Fruit fly (Drosophila melanogaster) whole organism, embryonic: ENCODE measurements around the gene Msh6.

Experiments used
- Ada2b ChIP-seq: fragments of 200-800 bp; sonication (Bioruptor generic); IDR thresholded peaks from 2 replicates; pipeline ENCODE4 v1.3.6; 2022; ENCODE audit warnings: missing biosample characterization, missing genetic modification characterization
- Aef1 ChIP-seq: fragments of 200-800 bp; sonication (Bioruptor generic); IDR thresholded peaks from 3 replicates; pipeline ENCODE4 v1.3.6; 2022; ENCODE audit warnings: missing biosample characterization, missing genetic modification characterization
- BEAF-32 ChIP-seq: fragments of 200-800 bp; sonication (Bioruptor generic); optimal IDR thresholded peaks from 3 replicates; lab custom pipeline; 2017; ENCODE audit warnings: missing biosample characterization, missing genetic modification characterization, mild to moderate bottlenecking, moderate library complexity, missing genetic modification reagents
- CG1024 ChIP-seq: fragments of 200-800 bp; sonication (Bioruptor generic); IDR thresholded peaks from 2 replicates; pipeline ENCODE4 v1.3.6; 2022; ENCODE audit warnings: missing biosample characterization, missing genetic modification characterization
- CG14014 ChIP-seq: fragments of 200-800 bp; sonication (Bioruptor generic); IDR thresholded peaks from 2 replicates; pipeline ENCODE4 v1.3.6; 2022; ENCODE audit warnings: missing biosample characterization, missing genetic modification characterization
- CG14441 ChIP-seq: fragments of 200-800 bp; sonication (Bioruptor generic); IDR thresholded peaks from 2 replicates; pipeline ENCODE4 v1.3.6; 2022; ENCODE audit warnings: missing biosample characterization, missing genetic modification characterization
- CG15011 ChIP-seq: fragments of 200-800 bp; sonication (Bioruptor generic); optimal IDR thresholded peaks from 3 replicates; lab custom pipeline; 2018; ENCODE audit warnings: missing biosample characterization, mild to moderate bottlenecking, missing genetic modification characterization
- CG1529 ChIP-seq: fragments of 200-800 bp; sonication (Bioruptor generic); optimal IDR thresholded peaks from 3 replicates; lab custom pipeline; 2018; ENCODE audit warnings: missing biosample characterization, missing genetic modification characterization
- CG15696 ChIP-seq: fragments of 200-800 bp; sonication (Bioruptor generic); optimal IDR thresholded peaks from 2 replicates; lab custom pipeline; 2019; ENCODE audit warnings: missing biosample characterization, mild to moderate bottlenecking, missing genetic modification characterization, moderate library complexity
- CG1603 ChIP-seq: fragments of 200-800 bp; sonication (Bioruptor generic); optimal IDR thresholded peaks from 2 replicates; lab custom pipeline; 2019; ENCODE audit warnings: missing biosample characterization, mild to moderate bottlenecking, missing genetic modification characterization, moderate library complexity
- CG17328 ChIP-seq: fragments of 200-800 bp; sonication (Bioruptor generic); IDR thresholded peaks from 2 replicates; pipeline ENCODE4 v1.3.6; 2022; ENCODE audit warnings: missing biosample characterization, missing genetic modification characterization
- CG17385 ChIP-seq: fragments of 200-800 bp; sonication (Bioruptor generic); optimal IDR thresholded peaks from 3 replicates; lab custom pipeline; 2018; ENCODE audit warnings: missing biosample characterization, mild to moderate bottlenecking, missing genetic modification characterization
- CG18619 ChIP-seq: fragments of 200-800 bp; sonication (Bioruptor generic); optimal IDR thresholded peaks from 3 replicates; lab custom pipeline; 2017; ENCODE audit warnings: missing biosample characterization, mild to moderate bottlenecking, missing genetic modification characterization
- CG2889 ChIP-seq: fragments of 200-800 bp; sonication (Bioruptor generic); IDR thresholded peaks from 3 replicates; pipeline ENCODE4 v1.3.6; 2022; ENCODE audit warnings: missing biosample characterization, missing genetic modification characterization
- CG4820 ChIP-seq: fragments of 200-800 bp; sonication (Bioruptor generic); optimal IDR thresholded peaks from 3 replicates; lab custom pipeline; 2016; ENCODE audit warnings: missing biosample characterization, missing genetic modification characterization
- CG9797 ChIP-seq: fragments of 200-800 bp; sonication (Bioruptor generic); optimal IDR thresholded peaks from 3 replicates; lab custom pipeline; 2018; ENCODE audit warnings: missing biosample characterization, mild to moderate bottlenecking, missing genetic modification characterization
- CG9932 ChIP-seq: fragments of 200-800 bp; sonication (Bioruptor generic); IDR thresholded peaks from 2 replicates; pipeline ENCODE4 v1.3.6; 2022; ENCODE audit warnings: missing biosample characterization, missing genetic modification characterization
- CHES-1-like ChIP-seq: fragments of 200-800 bp; sonication (Bioruptor generic); optimal IDR thresholded peaks from 2 replicates; lab custom pipeline; 2016; ENCODE audit warnings: missing biosample characterization, missing genetic modification characterization
- CoRest ChIP-seq: fragments of 200-800 bp; sonication (Bioruptor generic); optimal IDR thresholded peaks from 3 replicates; lab custom pipeline; 2018; ENCODE audit warnings: missing biosample characterization, mild to moderate bottlenecking, missing genetic modification characterization, moderate library complexity
- Deaf1 ChIP-seq: fragments of 200-800 bp; optimal IDR thresholded peaks from 3 replicates; lab custom pipeline; 2019; ENCODE audit warnings: missing biosample characterization, mild to moderate bottlenecking, missing genetic modification characterization, moderate library complexity
- Dip2 ChIP-seq: fragments of 200-800 bp; sonication (Bioruptor generic); IDR thresholded peaks from 2 replicates; pipeline ENCODE4 v1.3.6; 2022; ENCODE audit warnings: missing biosample characterization, missing genetic modification characterization
- Ets65A ChIP-seq: fragments of 200-800 bp; sonication (Bioruptor generic); peaks from one replicate; lab custom pipeline; 2016; ENCODE audit warnings: missing biosample characterization, missing genetic modification characterization
- Fer1 ChIP-seq: fragments of 200-800 bp; sonication (Bioruptor generic); optimal IDR thresholded peaks from 2 replicates; lab custom pipeline; 2017; ENCODE audit warnings: missing biosample characterization, mild to moderate bottlenecking, missing genetic modification characterization
- HHEX ChIP-seq: fragments of 200-800 bp; sonication (Bioruptor generic); optimal IDR thresholded peaks from 3 replicates; lab custom pipeline; 2017; ENCODE audit warnings: missing biosample characterization, mild to moderate bottlenecking, missing genetic modification characterization, missing genetic modification reagents
- Max ChIP-seq: fragments of 200-800 bp; sonication (Bioruptor generic); optimal IDR thresholded peaks from 2 replicates; lab custom pipeline; 2016; ENCODE audit warnings: missing biosample characterization, mild to moderate bottlenecking, missing genetic modification characterization
- Meics ChIP-seq: fragments of 200-800 bp; sonication (Bioruptor generic); optimal IDR thresholded peaks from 2 replicates; lab custom pipeline; 2017; ENCODE audit warnings: missing biosample characterization, mild to moderate bottlenecking, missing genetic modification characterization
- NC2α ChIP-seq: fragments of 200-800 bp; sonication (Bioruptor generic); optimal IDR thresholded peaks from 2 replicates; lab custom pipeline; 2016; ENCODE audit warnings: missing biosample characterization, missing genetic modification characterization
- Rfx ChIP-seq: fragments of 200-800 bp; sonication (Bioruptor generic); IDR thresholded peaks from 2 replicates; pipeline ENCODE4 v1.3.6; 2022; ENCODE audit warnings: missing biosample characterization, missing genetic modification characterization
- Spps ChIP-seq: fragments of 200-800 bp; sonication (Bioruptor generic); optimal IDR thresholded peaks from 2 replicates; lab custom pipeline; 2018; ENCODE audit warnings: missing biosample characterization, mild to moderate bottlenecking, missing genetic modification characterization
- Xbp1 ChIP-seq: fragments of 200-800 bp; sonication (Bioruptor generic); optimal IDR thresholded peaks from 3 replicates; lab custom pipeline; 2016; ENCODE audit warnings: missing biosample characterization, mild to moderate bottlenecking, missing genetic modification characterization
- ac ChIP-seq: fragments of 200-800 bp; sonication (Bioruptor generic); optimal IDR thresholded peaks from 3 replicates; lab custom pipeline; 2017; ENCODE audit warnings: missing biosample characterization, mild to moderate bottlenecking, missing genetic modification characterization
- amos ChIP-seq: fragments of 200-800 bp; sonication (Bioruptor generic); IDR thresholded peaks from 2 replicates; pipeline ENCODE4 v1.3.6; 2022; ENCODE audit warnings: missing biosample characterization, missing genetic modification characterization; ENCODE audit not compliant: partially characterized antibody
- ap ChIP-seq: fragments of 200-800 bp; sonication (Bioruptor generic); IDR thresholded peaks from 2 replicates; pipeline ENCODE4 v1.3.6; 2022; ENCODE audit warnings: missing biosample characterization, missing genetic modification characterization
- cad ChIP-seq: fragments of >200 bp; optimal IDR thresholded peaks from 2 replicates; lab custom pipeline; 2017; ENCODE audit warnings: missing biosample characterization, missing genetic modification characterization
- dati ChIP-seq: fragments of 200-800 bp; sonication (Bioruptor generic); IDR thresholded peaks from 2 replicates; pipeline ENCODE4 v1.3.6; 2022; ENCODE audit warnings: missing biosample characterization, missing genetic modification characterization
- esg ChIP-seq: fragments of 200-800 bp; sonication (Bioruptor generic); conservative IDR thresholded peaks from 2 replicates; pipeline ENCODE4 v1.3.6; 2022; ENCODE audit warnings: missing biosample characterization, missing genetic modification characterization
- kah ChIP-seq: fragments of 200-800 bp; sonication (Bioruptor generic); optimal IDR thresholded peaks from 2 replicates; lab custom pipeline; 2018; ENCODE audit warnings: missing biosample characterization, mild to moderate bottlenecking, missing genetic modification characterization
- klu ChIP-seq: fragments of 200-800 bp; sonication (Bioruptor generic); IDR thresholded peaks from 2 replicates; pipeline ENCODE4 v1.3.6; 2022; ENCODE audit warnings: missing biosample characterization, missing genetic modification characterization
- kni ChIP-seq: fragments of 200-800 bp; sonication (Bioruptor generic); optimal IDR thresholded peaks from 3 replicates; lab custom pipeline; 2017; ENCODE audit warnings: mild to moderate bottlenecking, missing biosample characterization, missing genetic modification reagents, missing genetic modification characterization
- lbe ChIP-seq: fragments of 200-800 bp; sonication (Bioruptor generic); optimal IDR thresholded peaks from 2 replicates; lab custom pipeline; 2016; ENCODE audit warnings: missing biosample characterization, mild to moderate bottlenecking, missing genetic modification characterization
- luna ChIP-seq: fragments of 200-800 bp; sonication (Bioruptor generic); optimal IDR thresholded peaks from 2 replicates; lab custom pipeline; 2016; ENCODE audit warnings: missing biosample characterization, missing genetic modification characterization
- maf-S ChIP-seq: fragments of 200-800 bp; sonication (Bioruptor generic); optimal IDR thresholded peaks from 2 replicates; lab custom pipeline; 2016; ENCODE audit warnings: missing biosample characterization, missing genetic modification characterization
- pnt ChIP-seq: fragments of 200-800 bp; sonication (Bioruptor generic); optimal IDR thresholded peaks from 3 replicates; lab custom pipeline; 2016; ENCODE audit warnings: missing biosample characterization, missing genetic modification characterization
- psq ChIP-seq: fragments of 200-800 bp; sonication (Bioruptor generic); optimal IDR thresholded peaks from 2 replicates; lab custom pipeline; 2017; ENCODE audit warnings: missing biosample characterization, missing genetic modification characterization
- pum ChIP-seq: fragments of 200-800 bp; sonication (Bioruptor generic); optimal IDR thresholded peaks from 2 replicates; lab custom pipeline; 2016; ENCODE audit warnings: missing biosample characterization, missing genetic modification characterization
- sd ChIP-seq: fragments of 200-800 bp; sonication (Bioruptor generic); optimal IDR thresholded peaks from 3 replicates; lab custom pipeline; 2018; ENCODE audit warnings: missing biosample characterization, mild to moderate bottlenecking, missing genetic modification characterization, moderate library complexity
- seq ChIP-seq: fragments of 200-800 bp; sonication (Bioruptor generic); IDR thresholded peaks from 2 replicates; pipeline ENCODE4 v1.3.6; 2022; ENCODE audit warnings: missing biosample characterization, missing genetic modification characterization
- trh ChIP-seq: fragments of 200-800 bp; sonication (Bioruptor generic); optimal IDR thresholded peaks from 2 replicates; lab custom pipeline; 2016; ENCODE audit warnings: missing biosample characterization, missing genetic modification characterization
- wor ChIP-seq: fragments of 200-800 bp; sonication (Bioruptor generic); IDR thresholded peaks from 2 replicates; pipeline ENCODE4 v1.3.6; 2022; ENCODE audit warnings: missing biosample characterization, missing genetic modification characterization
- zf30C ChIP-seq: fragments of 200-800 bp; sonication (Bioruptor generic); optimal IDR thresholded peaks from 3 replicates; lab custom pipeline; 2018; ENCODE audit warnings: missing biosample characterization, mild to moderate bottlenecking, missing genetic modification characterization

Msh6 gene

DNA sequence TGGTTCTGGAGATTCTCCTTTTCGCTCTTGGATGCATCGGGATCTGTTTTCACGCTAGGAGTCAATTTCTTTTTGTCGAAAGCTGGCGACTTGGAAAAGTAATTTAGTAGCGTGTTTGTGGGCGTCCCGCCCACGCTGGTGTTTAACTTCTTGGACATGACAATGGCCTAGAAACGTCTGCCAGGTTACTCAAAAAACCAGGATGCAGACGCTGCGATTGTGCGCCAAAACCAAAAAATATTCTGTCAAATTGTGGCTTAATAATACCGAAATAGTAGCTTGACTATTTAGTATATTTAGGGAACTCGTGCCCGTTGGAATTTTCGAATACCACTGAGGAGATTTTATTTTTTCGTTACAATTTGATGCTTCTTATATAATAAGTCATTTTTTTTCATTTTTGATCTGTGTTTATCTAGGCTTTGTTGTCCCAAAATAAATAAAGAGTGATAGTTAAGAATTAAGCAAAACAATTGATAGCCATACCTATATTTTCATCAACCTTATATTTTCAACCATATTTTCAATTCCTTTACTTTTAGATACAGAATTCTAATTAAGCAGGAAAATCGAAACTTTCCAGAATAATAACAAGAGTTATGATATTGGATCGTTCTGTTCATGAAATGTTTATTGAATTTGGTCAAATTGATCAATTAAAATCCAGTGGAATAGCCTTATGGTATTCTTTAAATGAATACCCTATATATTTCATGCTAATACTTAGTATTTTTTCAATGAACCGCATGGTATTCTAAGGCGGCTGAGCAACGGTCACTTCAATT lies at the start of gene Msh6, which contains the start of gene Prp31 (continued):
- peak; percentile 39 for TF ChIP-seq pnt (GFP tag; lab: Kevin White, UChicago)
- TF ChIP-seq Fer1 (GFP tag; lab: Kevin White, UChicago), result peak; percentile 40
- peak; percentile 13 for TF ChIP-seq NC2α (GFP tag; lab: Kevin White, UChicago)
- TF ChIP-seq Spps, result peak; percentile 47
- TF ChIP-seq CG2889 (GFP tag; lab: Robert Waterston, UW), result 0 out of 3 replicates have a peak, but pooled peaks have one; percentile 35
- peak; percentile 38 for TF ChIP-seq CG1529 (GFP tag; lab: Kevin White, UChicago)
- peak; percentile 67 for TF ChIP-seq Ada2b
- peak; percentile 26 for TF ChIP-seq CHES-1-like (GFP tag; lab: Kevin White, UChicago)
- TF ChIP-seq CG18619, result peak; percentile 70
- TF ChIP-seq Rfx, result peak; percentile 68
- TF ChIP-seq Deaf1, result no peak
- TF ChIP-seq Max (GFP tag; lab: Kevin White, UChicago), result peak; percentile 43
- peak; percentile 80 for TF ChIP-seq Xbp1 (GFP tag; lab: Kevin White, UChicago)
- TF ChIP-seq Ets65A (GFP tag; lab: Kevin White, UChicago), result peak; percentile 80
- peak; percentile 67 for TF ChIP-seq CG9932 (GFP tag; lab: Robert Waterston, UW)
- no peak for TF ChIP-seq maf-S (GFP tag; lab: Kevin White, UChicago)
- TF ChIP-seq CG15696, result peak; percentile 75
- TF ChIP-seq CG17328 (GFP tag; lab: Robert Waterston, UW), result peak; percentile 56
- TF ChIP-seq ap (GFP tag; lab: Robert Waterston, UW), result peak; percentile 61
- TF ChIP-seq Meics, result peak; percentile 91
- TF ChIP-seq CG9797 (GFP tag; lab: Kevin White, UChicago), result peak; percentile 31
- TF ChIP-seq BEAF-32, result peak; percentile 45
- peak; percentile 50; the same call in 1 of the 2 replicates for TF ChIP-seq CG1024 (GFP tag; lab: Robert Waterston, UW)
- TF ChIP-seq lbe, result no peak
- TF ChIP-seq cad (GFP tag; lab: Kevin White, UChicago), result no peak
- no peak for TF ChIP-seq zf30C (GFP tag; lab: Kevin White, UChicago)
- TF ChIP-seq kah (GFP tag; lab: Kevin White, UChicago), result peak; percentile 7
- peak; percentile 28 for TF ChIP-seq CG15011 (GFP tag; lab: Kevin White, UChicago)
- peak; percentile 55; the same call in 1 of the 2 replicates for TF ChIP-seq CG14014 (GFP tag; lab: Robert Waterston, UW)
- no peak for TF ChIP-seq kni (GFP tag; lab: Kevin White, UChicago)
- no peak for TF ChIP-seq sd
- no peak for TF ChIP-seq Dip2 (GFP tag; lab: Robert Waterston, UW)
- TF ChIP-seq ac (GFP tag; lab: Kevin White, UChicago), result no peak
- TF ChIP-seq trh, result no peak
- TF ChIP-seq seq, result 0 out of 2 replicates have a peak, but pooled peaks have one; percentile 33
- peak; percentile 46 for TF ChIP-seq psq (GFP tag; lab: Kevin White, UChicago)
- peak; percentile 35 for TF ChIP-seq CG1603 (tag; lab: Kevin White, UChicago)
- TF ChIP-seq esg (GFP tag; lab: Robert Waterston, UW), result peak; percentile 79
- TF ChIP-seq CG14441 (GFP tag; lab: Robert Waterston, UW), result peak; percentile 69
- TF ChIP-seq CG4820 (GFP tag; lab: Kevin White, UChicago), result peak; percentile 70
- peak; percentile 92 for TF ChIP-seq CoRest (tag; lab: Kevin White, UChicago)
- peak; percentile 46 for TF ChIP-seq luna (GFP tag; lab: Kevin White, UChicago)
- TF ChIP-seq klu (GFP tag; lab: Robert Waterston, UW), result peak; percentile 53; the same call in 1 of the 2 replicates
- TF ChIP-seq CG17385 (GFP tag; lab: Kevin White, UChicago), result peak; percentile 59
- TF ChIP-seq HHEX (GFP tag; lab: Kevin White, UChicago), result peak; percentile 22
- TF ChIP-seq Aef1 (GFP tag; lab: Robert Waterston, UW), result peak; percentile 72; the same call in 2 of the 3 replicates
- TF ChIP-seq amos (GFP tag; lab: Robert Waterston, UW), result no peak
- TF ChIP-seq pum (GFP tag; lab: Kevin White, UChicago), result peak; percentile 69
- no peak for TF ChIP-seq dati (GFP tag; lab: Robert Waterston, UW)
- TF ChIP-seq wor (GFP tag; lab: Robert Waterston, UW), result no peak; the same call in 1 of the 2 replicates
